Worm (Caenorhabditis elegans): Measurements from ENCODE around the gene Y53F4B.36.
A peak's percentile ranks its signal among the peaks of the same experiment; 100 is the strongest.

Y53F4B.36 gene

DNA sequence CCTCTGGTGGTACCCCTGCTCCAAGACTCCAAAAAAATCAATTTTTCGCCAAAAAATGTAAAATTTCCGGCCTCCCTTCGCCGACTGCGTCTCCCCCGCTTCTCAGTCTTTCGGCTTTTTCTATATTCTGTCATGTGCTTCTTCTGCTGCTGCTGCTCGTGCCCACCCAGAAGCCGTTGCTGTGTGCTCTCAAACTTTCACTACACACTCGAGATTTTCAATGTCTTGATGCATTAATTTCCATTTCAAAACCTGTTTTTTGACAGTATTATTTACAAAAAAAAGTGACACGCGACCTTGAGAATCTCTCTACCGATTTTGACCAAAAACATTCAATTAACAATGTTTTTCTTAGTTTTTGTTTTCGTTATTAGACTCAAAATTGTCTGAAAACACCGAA is 33.6 kb downstream of the Y53F4B.36 start:
- no peak for TF ChIP-seq unc-30 (tag; optimal IDR thresholded peaks at IDR 0.05)
- peak; percentile 35 for TF ChIP-seq nhr-71 (tag; optimal IDR thresholded peaks at IDR 0.05)
- no peak for TF ChIP-seq nhr-28 (tag; optimal IDR thresholded peaks at IDR 0.05)
- TF ChIP-seq fkh-8 (tag; optimal IDR thresholded peaks at IDR 0.05): peak; percentile 15
- TF ChIP-seq lin-14 (GFP tag; optimal IDR thresholded peaks at IDR 0.05): peak; percentile 50
- no peak for TF ChIP-seq nhr-19 (GFP tag; conservative IDR thresholded peaks at IDR 0.05)
- no peak for TF ChIP-seq C34B4.2 (tag; optimal IDR thresholded peaks at IDR 0.05)
- TF ChIP-seq zag-1 (tag; optimal IDR thresholded peaks at IDR 0.05): no peak
- peak; percentile 83 for TF ChIP-seq nhr-85 (tag)
- no peak for TF ChIP-seq ceh-90 (tag; optimal IDR thresholded peaks at IDR 0.05)
- peak; percentile 25 for TF ChIP-seq rnt-1 (tag; optimal IDR thresholded peaks at IDR 0.05)
- no peak for TF ChIP-seq elt-2 (tag; optimal IDR thresholded peaks at IDR 0.05)
- no peak for TF ChIP-seq ceh-8 (GFP tag; optimal IDR thresholded peaks at IDR 0.05)
- TF ChIP-seq lin-15B (tag; optimal IDR thresholded peaks at IDR 0.05): no peak
- peak in 1 of 2 experiments; percentile 22 for TF ChIP-seq lsy-2 (tag; optimal IDR thresholded peaks at IDR 0.05)
- TF ChIP-seq efl-1 (optimal IDR thresholded peaks at IDR 0.05): no peak
- TF ChIP-seq efl-1 (GFP tag; optimal IDR thresholded peaks at IDR 0.05 in 1 of 2): peak in 1 of 2 experiments; percentile 50
- TF ChIP-seq F16B12.6 (tag; optimal IDR thresholded peaks at IDR 0.05): no peak
- peak; percentile 30 for TF ChIP-seq nhr-20 (tag; optimal IDR thresholded peaks at IDR 0.05)
- peak; percentile 10 for TF ChIP-seq snu-23 (GFP tag; optimal IDR thresholded peaks at IDR 0.05)
- TF ChIP-seq blmp-1 (tag; optimal IDR thresholded peaks at IDR 0.05): peak; percentile 73
- no peak for TF ChIP-seq fos-1 (tag; optimal IDR thresholded peaks at IDR 0.05)
- peak; percentile 11 for TF ChIP-seq nhr-47 (tag; optimal IDR thresholded peaks at IDR 0.05)
- TF ChIP-seq nhr-90 (tag; optimal IDR thresholded peaks at IDR 0.05; ENCODE audit: poor library complexity): no peak
- no peak for TF ChIP-seq irx-1 (tag; optimal IDR thresholded peaks at IDR 0.05)
- peak; percentile 71 for TF ChIP-seq grh-1 (GFP tag; IDR thresholded peaks at IDR 0.05)
- no peak for TF ChIP-seq ces-1 (GFP tag; optimal IDR thresholded peaks at IDR 0.05)
- no peak for TF ChIP-seq egl-27 (tag; optimal IDR thresholded peaks at IDR 0.05)
- no peak for TF ChIP-seq nhr-77 (tag; optimal IDR thresholded peaks at IDR 0.05)

DNA sequence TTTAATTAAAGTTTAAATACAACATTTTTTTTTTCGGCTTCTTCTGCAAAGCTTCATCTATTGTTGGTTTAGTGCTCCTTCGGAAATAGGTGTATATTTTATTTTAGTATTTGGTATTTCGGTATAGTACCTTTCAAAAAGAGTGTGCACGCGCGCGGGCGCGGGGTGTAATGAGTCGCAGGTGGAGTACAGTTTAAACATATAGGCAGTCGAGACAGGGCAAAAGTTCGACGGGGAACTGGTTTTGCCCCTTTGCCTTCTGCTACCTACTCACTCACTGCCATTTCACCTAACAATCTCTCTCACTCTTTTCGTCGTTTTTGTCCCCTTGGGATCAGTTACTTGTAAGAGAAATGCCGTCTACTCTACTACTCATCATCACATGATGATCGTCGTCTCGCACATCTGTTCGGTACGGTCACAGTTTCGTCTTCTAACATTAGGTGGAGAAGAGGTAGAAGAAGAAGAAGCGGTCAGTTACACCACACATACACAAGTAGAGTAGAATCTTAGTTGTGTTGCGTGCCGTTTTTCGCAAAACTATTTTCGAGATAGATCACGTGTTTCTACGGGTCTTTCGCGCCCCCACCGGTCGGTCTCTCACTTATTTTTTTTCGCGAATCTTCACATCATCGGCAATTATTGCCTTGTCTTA is 36.6 kb downstream of the Y53F4B.36 start:
- TF ChIP-seq nhr-84 (tag; optimal IDR thresholded peaks at IDR 0.05): no peak
- TF ChIP-seq pag-3 (tag; optimal IDR thresholded peaks at IDR 0.05; ENCODE audit: borderline replicate concordance, insufficient read depth): no peak
- TF ChIP-seq mab-9 (GFP tag; IDR thresholded peaks at IDR 0.05): no peak
- TF ChIP-seq lin-13 (GFP tag; optimal IDR thresholded peaks at IDR 0.05): peak; percentile 39
- peak; percentile 87 for TF ChIP-seq blmp-1 (tag; optimal IDR thresholded peaks at IDR 0.05)
- TF ChIP-seq ceh-90 (tag; optimal IDR thresholded peaks at IDR 0.05): no peak
- no peak for TF ChIP-seq fkh-8 (tag; optimal IDR thresholded peaks at IDR 0.05)
- TF ChIP-seq snpc-4 (tag; optimal IDR thresholded peaks at IDR 0.05): no peak
- no peak for TF ChIP-seq mef-2 (tag; optimal IDR thresholded peaks at IDR 0.05)
- TF ChIP-seq elt-2 (tag; optimal IDR thresholded peaks at IDR 0.05): no peak
- TF ChIP-seq mep-1 (tag; optimal IDR thresholded peaks at IDR 0.05): peak; percentile 66
- TF ChIP-seq unc-62 (GFP tag; optimal IDR thresholded peaks at IDR 0.05): no peak
- TF ChIP-seq lin-14 (GFP tag; optimal IDR thresholded peaks at IDR 0.05): peak; percentile 80
- TF ChIP-seq ceh-82 (tag; optimal IDR thresholded peaks at IDR 0.05): peak in 2 of 3 experiments; percentile 11 to 23
- TF ChIP-seq egl-13 (tag; optimal IDR thresholded peaks at IDR 0.05): no peak
- no peak for TF ChIP-seq ets-5 (GFP tag; IDR thresholded peaks at IDR 0.05)
- TF ChIP-seq pqm-1 (tag; optimal IDR thresholded peaks at IDR 0.05): no peak
- peak; percentile 82 for TF ChIP-seq snu-23 (GFP tag; optimal IDR thresholded peaks at IDR 0.05)
- no peak for TF ChIP-seq dsc-1 (tag; optimal IDR thresholded peaks at IDR 0.05)
- no peak for TF ChIP-seq hlh-17 (GFP tag; optimal IDR thresholded peaks at IDR 0.05; ENCODE audit: borderline replicate concordance)
- TF ChIP-seq unc-86 (tag; optimal IDR thresholded peaks at IDR 0.05): no peak
- TF ChIP-seq vab-15 (tag; optimal IDR thresholded peaks at IDR 0.05): no peak
- no peak for TF ChIP-seq irx-1 (tag; optimal IDR thresholded peaks at IDR 0.05)
- TF ChIP-seq lin-15B (tag; optimal IDR thresholded peaks at IDR 0.05): no peak
- no peak for TF ChIP-seq zag-1 (tag; optimal IDR thresholded peaks at IDR 0.05)
- no peak for TF ChIP-seq isw-1 (GFP tag; IDR thresholded peaks at IDR 0.05)
- peak; percentile 44 for TF ChIP-seq nhr-90 (tag; optimal IDR thresholded peaks at IDR 0.05; ENCODE audit: poor library complexity)
- no peak for TF ChIP-seq ceh-8 (GFP tag; optimal IDR thresholded peaks at IDR 0.05)
- peak; percentile 20 for TF ChIP-seq ztf-4 (tag; optimal IDR thresholded peaks at IDR 0.05)
- TF ChIP-seq F16B12.6 (tag; optimal IDR thresholded peaks at IDR 0.05): no peak
- no peak for TF ChIP-seq ama-1 (optimal IDR thresholded peaks at IDR 0.05)
- TF ChIP-seq sptf-1 (tag; optimal IDR thresholded peaks at IDR 0.05): no peak
- TF ChIP-seq lsy-2 (tag; optimal IDR thresholded peaks at IDR 0.05): peak in 1 of 2 experiments; percentile 70
- no peak for TF ChIP-seq C34B4.2 (tag; optimal IDR thresholded peaks at IDR 0.05)
- TF ChIP-seq nhr-12 (tag; optimal IDR thresholded peaks at IDR 0.05): no peak

All from whole organism, L1 larva.